Fruit fly (Drosophila melanogaster) whole organism, embryonic: ENCODE results near the gene CG6931.
A peak's percentile ranks its signal among the peaks of the same experiment; 100 is the strongest.

Experiments used
- B-H1 ChIP-seq: fragments of 200-800 bp; sonication (Bioruptor generic); IDR thresholded peaks from 3 replicates; pipeline ENCODE4 v1.3.6; 2022; ENCODE audit warnings: missing biosample characterization, missing genetic modification characterization
- Bgb ChIP-seq: fragments of 200-800 bp; sonication (Bioruptor generic); IDR thresholded peaks from 2 replicates; pipeline ENCODE4 v1.3.6; 2022; ENCODE audit warnings: missing biosample characterization, missing genetic modification characterization; ENCODE audit not compliant: partially characterized antibody
- CG10267 ChIP-seq: fragments of 200-800 bp; sonication (Bioruptor generic); optimal IDR thresholded peaks from 2 replicates; lab custom pipeline; 2018; ENCODE audit warnings: missing biosample characterization, mild to moderate bottlenecking, missing genetic modification characterization, moderate library complexity
- CG10979 ChIP-seq: fragments of 200-800 bp; sonication (Bioruptor generic); optimal IDR thresholded peaks from 2 replicates; lab custom pipeline; 2018; ENCODE audit warnings: missing biosample characterization, mild to moderate bottlenecking, missing genetic modification characterization, moderate library complexity
- CG11247 ChIP-seq: fragments of 200-800 bp; sonication (Bioruptor generic); IDR thresholded peaks from 2 replicates; pipeline ENCODE4 v1.3.6; 2022; ENCODE audit warnings: missing biosample characterization, missing genetic modification characterization
- CG11695 ChIP-seq: fragments of 200-800 bp; sonication (Bioruptor generic); IDR thresholded peaks from 3 replicates; pipeline ENCODE4 v1.3.6; 2022; ENCODE audit warnings: missing biosample characterization, missing genetic modification characterization
- CG12391 ChIP-seq: fragments of 200-800 bp; sonication (Bioruptor generic); optimal IDR thresholded peaks from 3 replicates; lab custom pipeline; 2018; ENCODE audit warnings: missing biosample characterization, mild to moderate bottlenecking, missing genetic modification characterization, moderate library complexity
- CG12659 ChIP-seq: fragments of 200-800 bp; sonication (Bioruptor generic); optimal IDR thresholded peaks from 3 replicates; lab custom pipeline; 2017; ENCODE audit warnings: mild to moderate bottlenecking, missing biosample characterization, missing genetic modification reagents, missing genetic modification characterization
- CG13775 ChIP-seq: fragments of 200-800 bp; sonication (Bioruptor generic); optimal IDR thresholded peaks from 3 replicates; lab custom pipeline; 2017; ENCODE audit warnings: missing biosample characterization, mild to moderate bottlenecking, missing genetic modification characterization
- CG14965 ChIP-seq: fragments of 200-800 bp; sonication (Bioruptor generic); optimal IDR thresholded peaks from 2 replicates; lab custom pipeline; 2016; ENCODE audit warnings: missing biosample characterization, missing genetic modification characterization, borderline replicate concordance
- CG1647 ChIP-seq: fragments of 200-800 bp; sonication (Bioruptor generic); optimal IDR thresholded peaks from 3 replicates; lab custom pipeline; 2016; ENCODE audit warnings: missing biosample characterization, missing genetic modification characterization
- CG17829 ChIP-seq: fragments of 200-800 bp; optimal IDR thresholded peaks from 2 replicates; lab custom pipeline; 2019; ENCODE audit warnings: missing biosample characterization, mild to moderate bottlenecking, missing genetic modification characterization, moderate library complexity
- CG18764 ChIP-seq: fragments of 200-800 bp; sonication (Bioruptor generic); optimal IDR thresholded peaks from 3 replicates; lab custom pipeline; 2016; ENCODE audit warnings: missing biosample characterization, missing genetic modification characterization
- CG2712 ChIP-seq: fragments of 200-800 bp; optimal IDR thresholded peaks from 3 replicates; lab custom pipeline; 2019; ENCODE audit warnings: missing biosample characterization, mild to moderate bottlenecking, missing genetic modification characterization, moderate library complexity
- CG2875 ChIP-seq: fragments of 200-800 bp; sonication (Bioruptor generic); optimal IDR thresholded peaks from 2 replicates; lab custom pipeline; 2017; ENCODE audit warnings: missing biosample characterization, mild to moderate bottlenecking, missing genetic modification characterization, missing genetic modification reagents
- CG31224 ChIP-seq: fragments of 200-800 bp; sonication (Bioruptor generic); IDR thresholded peaks from 2 replicates; pipeline ENCODE4 v1.3.6; 2022; ENCODE audit warnings: missing biosample characterization, missing genetic modification characterization
- CG32772 ChIP-seq: fragments of 200-800 bp; sonication (Bioruptor generic); IDR thresholded peaks from 2 replicates; pipeline ENCODE4 v1.3.6; 2022; ENCODE audit warnings: missing biosample characterization, missing genetic modification characterization
- CG33213 ChIP-seq: fragments of 200-800 bp; sonication (Bioruptor generic); optimal IDR thresholded peaks from 3 replicates; lab custom pipeline; 2016; ENCODE audit warnings: missing biosample characterization, missing genetic modification characterization
- CG42726 ChIP-seq: fragments of 200-800 bp; sonication (Bioruptor generic); IDR thresholded peaks from 2 replicates; pipeline ENCODE4 v1.3.6; 2022; ENCODE audit warnings: missing biosample characterization, missing genetic modification characterization; ENCODE audit not compliant: partially characterized antibody
- CG4820 ChIP-seq: fragments of 200-800 bp; sonication (Bioruptor generic); optimal IDR thresholded peaks from 3 replicates; lab custom pipeline; 2016; ENCODE audit warnings: missing biosample characterization, missing genetic modification characterization
- CG6272 ChIP-seq: fragments of 200-800 bp; sonication (Bioruptor generic); IDR thresholded peaks from 2 replicates; pipeline ENCODE4 v1.3.6; 2022; ENCODE audit warnings: missing biosample characterization, missing genetic modification characterization
- CG7987 ChIP-seq: fragments of 200-800 bp; sonication (Bioruptor generic); optimal IDR thresholded peaks from 2 replicates; lab custom pipeline; 2018; ENCODE audit warnings: missing biosample characterization, mild to moderate bottlenecking, missing genetic modification characterization, moderate library complexity
- CG8089 ChIP-seq: fragments of 200-800 bp; sonication (Bioruptor generic); optimal IDR thresholded peaks from 3 replicates; lab custom pipeline; 2016; ENCODE audit warnings: missing biosample characterization, missing genetic modification characterization
- Chrac-16 ChIP-seq: fragments of 200-800 bp; sonication (Bioruptor generic); optimal IDR thresholded peaks from 3 replicates; lab custom pipeline; 2016; ENCODE audit warnings: missing biosample characterization, missing genetic modification characterization
- CoRest ChIP-seq: fragments of 200-800 bp; sonication (Bioruptor generic); optimal IDR thresholded peaks from 3 replicates; lab custom pipeline; 2018; ENCODE audit warnings: missing biosample characterization, mild to moderate bottlenecking, missing genetic modification characterization, moderate library complexity
- Doc3 ChIP-seq: fragments of 200-800 bp; sonication (Bioruptor generic); IDR thresholded peaks from 3 replicates; pipeline ENCODE4 v1.3.6; 2022; ENCODE audit warnings: missing biosample characterization, missing genetic modification characterization; ENCODE audit not compliant: partially characterized antibody
- E2f2 ChIP-seq: fragments of 200-800 bp; sonication (Bioruptor generic); IDR thresholded peaks from 2 replicates; pipeline ENCODE4 v1.3.6; 2022; ENCODE audit warnings: missing biosample characterization, missing genetic modification characterization
- Fer2 ChIP-seq: fragments of 200-800 bp; sonication (Bioruptor generic); optimal IDR thresholded peaks from 2 replicates; lab custom pipeline; 2018; ENCODE audit warnings: missing biosample characterization, mild to moderate bottlenecking, missing genetic modification characterization, moderate library complexity
- HLH4C ChIP-seq: fragments of 200-800 bp; sonication (Bioruptor generic); IDR thresholded peaks from 3 replicates; pipeline ENCODE4 v1.3.6; 2022; ENCODE audit warnings: missing biosample characterization, missing genetic modification characterization; ENCODE audit not compliant: partially characterized antibody
- HLH54F ChIP-seq: fragments of 200-800 bp; sonication (Bioruptor generic); optimal IDR thresholded peaks from 3 replicates; lab custom pipeline; 2016; ENCODE audit warnings: missing biosample characterization, missing genetic modification characterization
- HmgZ ChIP-seq: fragments of 200-800 bp; sonication (Bioruptor generic); optimal IDR thresholded peaks from 2 replicates; lab custom pipeline; 2018; ENCODE audit warnings: missing biosample characterization, mild to moderate bottlenecking, missing genetic modification characterization
- Mad ChIP-seq: fragments of 200-800 bp; sonication (Bioruptor generic); optimal IDR thresholded peaks from 2 replicates; lab custom pipeline; 2016; ENCODE audit warnings: missing biosample characterization, missing genetic modification characterization
- Mrtf ChIP-seq: fragments of 200-800 bp; sonication (Bioruptor generic); IDR thresholded peaks from 3 replicates; pipeline ENCODE4 v1.3.6; 2022; ENCODE audit warnings: missing biosample characterization, missing genetic modification characterization
- Ptx1 ChIP-seq: fragments of 200-800 bp; sonication (Bioruptor generic); IDR thresholded peaks from 2 replicates; pipeline ENCODE4 v1.3.6; 2022; ENCODE audit warnings: missing biosample characterization, missing genetic modification characterization
- Rfx ChIP-seq: fragments of 200-800 bp; sonication (Bioruptor generic); IDR thresholded peaks from 2 replicates; pipeline ENCODE4 v1.3.6; 2022; ENCODE audit warnings: missing biosample characterization, missing genetic modification characterization
- Sin3A ChIP-seq: fragments of >200 bp; optimal IDR thresholded peaks from 2 replicates; lab custom pipeline; 2018
- Trl ChIP-seq, 3 experiments: fragments of >200 bp in 2 of 3; fragments of 200-800 bp in 1 of 3; sonication (Bioruptor generic) in 1 of 3; optimal IDR thresholded peaks; 2 replicates in 1 of 3; 3 replicates in 2 of 3; lab custom pipeline; 2016 to 2017; ENCODE audit warnings: missing biosample characterization in 1 of 3, missing genetic modification characterization in 1 of 3
- ap ChIP-seq: fragments of 200-800 bp; sonication (Bioruptor generic); IDR thresholded peaks from 2 replicates; pipeline ENCODE4 v1.3.6; 2022; ENCODE audit warnings: missing biosample characterization, missing genetic modification characterization
- ato ChIP-seq: fragments of 200-800 bp; sonication (Bioruptor generic); IDR thresholded peaks from 2 replicates; pipeline ENCODE4 v1.3.6; 2022; ENCODE audit warnings: missing biosample characterization, missing genetic modification characterization; ENCODE audit not compliant: partially characterized antibody
- cg ChIP-seq: fragments of 200-800 bp; sonication (Bioruptor generic); optimal IDR thresholded peaks from 3 replicates; lab custom pipeline; 2019; ENCODE audit warnings: missing biosample characterization, mild to moderate bottlenecking, missing genetic modification characterization, moderate library complexity
- chn ChIP-seq: fragments of 200-800 bp; sonication (Bioruptor generic); optimal IDR thresholded peaks from 2 replicates; lab custom pipeline; 2016; ENCODE audit warnings: missing biosample characterization, missing genetic modification characterization
- ci ChIP-seq: fragments of 200-800 bp; sonication (Bioruptor generic); IDR thresholded peaks from 3 replicates; pipeline ENCODE4 v1.3.6; 2022; ENCODE audit warnings: missing biosample characterization, missing genetic modification characterization
- fu2 ChIP-seq: fragments of 200-800 bp; sonication (Bioruptor generic); optimal IDR thresholded peaks from 2 replicates; lab custom pipeline; 2016; ENCODE audit warnings: missing biosample characterization, missing genetic modification characterization
- jigr1 ChIP-seq: fragments of 200-800 bp; sonication (Bioruptor generic); IDR thresholded peaks from 3 replicates; pipeline ENCODE4 v1.3.6; 2022; ENCODE audit warnings: missing biosample characterization, missing genetic modification characterization
- phol ChIP-seq: fragments of 200-800 bp; sonication (Bioruptor generic); optimal IDR thresholded peaks from 3 replicates; lab custom pipeline; 2018; ENCODE audit warnings: missing biosample characterization, mild to moderate bottlenecking, missing genetic modification characterization, moderate library complexity
- row ChIP-seq: fragments of 200-800 bp; sonication (Bioruptor generic); IDR thresholded peaks from 3 replicates; pipeline ENCODE4 v1.3.6; 2022; ENCODE audit warnings: missing biosample characterization, missing genetic modification characterization
- sisA ChIP-seq: fragments of 200-800 bp; sonication (Bioruptor generic); IDR thresholded peaks from 2 replicates; pipeline ENCODE4 v1.3.6; 2022; ENCODE audit warnings: missing biosample characterization, missing genetic modification characterization
- sob ChIP-seq: fragments of 200-800 bp; sonication (Bioruptor generic); IDR thresholded peaks from 2 replicates; pipeline ENCODE4 v1.3.6; 2022; ENCODE audit warnings: missing biosample characterization, missing genetic modification characterization
- sqz ChIP-seq: fragments of 200-800 bp; sonication (Bioruptor generic); optimal IDR thresholded peaks from 3 replicates; lab custom pipeline; 2018; ENCODE audit warnings: missing biosample characterization, mild to moderate bottlenecking, missing genetic modification characterization
- tna ChIP-seq: fragments of 200-800 bp; sonication (Bioruptor generic); IDR thresholded peaks from 2 replicates; pipeline ENCODE4 v1.3.6; 2022; ENCODE audit warnings: missing biosample characterization, missing genetic modification characterization; ENCODE audit not compliant: partially characterized antibody

CG6931 gene

DNA sequence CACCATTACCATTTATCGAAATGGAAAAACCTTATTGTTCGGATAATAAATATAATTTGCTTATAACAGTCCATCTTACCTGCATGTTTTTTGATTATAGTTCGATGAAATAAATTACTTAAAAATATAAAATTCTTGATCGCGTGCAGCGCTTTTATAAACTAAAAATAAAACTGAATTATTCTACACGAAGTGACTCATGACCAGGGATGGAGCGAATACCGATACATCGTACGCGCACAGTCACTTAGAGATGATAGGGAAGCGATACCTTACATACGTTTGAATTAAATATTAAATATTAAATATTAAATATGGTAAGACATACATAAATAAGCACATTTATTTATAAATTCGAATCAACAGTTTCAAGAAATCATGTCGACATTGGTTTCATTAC lies 2.4 kb downstream of the CG6931 start, which contains the start of gene viaf (continued):
- TF ChIP-seq CG33213 (no peak), HLH4C (GFP tag; lab: Robert Waterston, UW) (peak; percentile 86), CG4820 (peak; percentile 4), Sin3A (lab: Kevin White, UChicago) (no peak), B-H1 (GFP tag; lab: Robert Waterston, UW) (peak; percentile 16; the same call in 1 of the 3 replicates), Mrtf (GFP tag; lab: Robert Waterston, UW) (no peak), Fer2 (tag; lab: Kevin White, UChicago) (peak; percentile 15), Rfx (peak; percentile 77), Ptx1 (GFP tag; lab: Robert Waterston, UW) (peak; percentile 30; the same call in 1 of the 2 replicates), CG17829 (peak; percentile 81), Doc3 (GFP tag; lab: Robert Waterston, UW) (peak; percentile 91), fu2 (GFP tag; lab: Kevin White, UChicago) (no peak), cg (GFP tag; lab: Kevin White, UChicago) (no peak), CG8089 (no peak), HmgZ (tag; lab: Kevin White, UChicago) (peak; percentile 70), sob (peak; percentile 77), phol (tag; lab: Kevin White, UChicago) (peak; percentile 69), CG2875 (GFP tag; lab: Kevin White, UChicago) (no peak), ci (GFP tag; lab: Robert Waterston, UW) (peak; percentile 76), chn (GFP tag; lab: Kevin White, UChicago) (peak; percentile 1), CG10267 (tag; lab: Kevin White, UChicago) (peak; percentile 70), CG10979 (tag; lab: Kevin White, UChicago) (peak; percentile 52), sisA (GFP tag; lab: Robert Waterston, UW) (peak; percentile 35; the same call in 1 of the 2 replicates), Chrac-16 (peak; percentile 53), CG31224 (no peak), CG12659 (peak; percentile 78), Mad (GFP tag; lab: Kevin White, UChicago) (no peak), ap (GFP tag; lab: Robert Waterston, UW) (0 out of 2 replicates have a peak, but pooled peaks have one; percentile 7), jigr1 (GFP tag; lab: Robert Waterston, UW) (peak; percentile 75; the same call in 2 of the 3 replicates), CG11695 (GFP tag; lab: Robert Waterston, UW) (no peak), CG12391 (peak; percentile 79), CG7987 (GFP tag; lab: Kevin White, UChicago) (no peak), CG11247 (GFP tag; lab: Robert Waterston, UW) (peak; percentile 25; the same call in 1 of the 2 replicates), CoRest (peak; percentile 60), HLH54F (GFP tag; lab: Kevin White, UChicago) (no peak), ato (peak; percentile 86), CG1647 (GFP tag; lab: Kevin White, UChicago) (peak; percentile 9), CG14965 (GFP tag; lab: Kevin White, UChicago) (no peak), CG18764 (peak; percentile 67), E2f2 (peak; percentile 58; the same call in 1 of the 2 replicates), CG2712 (tag; lab: Kevin White, UChicago) (peak; percentile 79), Trl (optimal IDR thresholded peaks at IDR 0.05; lab: Kevin White, UChicago) (no peak), Trl (GFP tag; optimal IDR thresholded peaks at IDR 0.05; lab: Kevin White, UChicago) (no peak), CG13775 (peak; percentile 33), CG32772 (GFP tag; lab: Robert Waterston, UW) (no peak), Bgb (GFP tag; lab: Robert Waterston, UW) (peak; percentile 96), tna (GFP tag; lab: Robert Waterston, UW) (peak; percentile 86), CG6272 (GFP tag; lab: Robert Waterston, UW) (peak; percentile 34), sqz (no peak), CG42726 (GFP tag; lab: Robert Waterston, UW) (peak; percentile 91), row (peak; percentile 86)
